Worm (Caenorhabditis elegans): ENCODE results near the gene col-185.

Gene col-185

ce11 chrX:13536759-13537158, 25.9 kb upstream of the col-185 start, which contains the start of gene R01E6.5 (continued):
- no peak for TF ChIP-seq F55B11.4 (tag; optimal IDR thresholded peaks at IDR 0.05; ENCODE audit: borderline replicate concordance, insufficient read depth)

ce11 chrX:13532424-13533309, 21.8 kb upstream of the col-185 start, which contains the start of gene acr-12:
Gene acr-12, plus strand, starts transcription at chrX:13532853.
- TF ChIP-seq zfh-2 (GFP tag; conservative IDR thresholded peaks at IDR 0.05) (peak; percentile 80), egrh-3 (GFP tag; IDR thresholded peaks at IDR 0.05) (no peak)

ce11 chrX:13530015-13530778, 19.3 kb upstream of the col-185 start:
- no peak for TF ChIP-seq cebp-2 (GFP tag; IDR thresholded peaks at IDR 0.05)
- TF ChIP-seq attf-6 (GFP tag; IDR thresholded peaks at IDR 0.05), result no peak
- no peak for TF ChIP-seq fkh-3 (tag; optimal IDR thresholded peaks at IDR 0.05)
- no peak for TF ChIP-seq mes-4 (tag; optimal IDR thresholded peaks at IDR 0.05)
- no peak for TF ChIP-seq K12H6.12 (tag; optimal IDR thresholded peaks at IDR 0.05)
- TF ChIP-seq nhr-80 (tag; optimal IDR thresholded peaks at IDR 0.05), result no peak
- no peak for TF ChIP-seq madf-6 (GFP tag; IDR thresholded peaks at IDR 0.05)
- TF ChIP-seq cebp-1 (GFP tag; IDR thresholded peaks at IDR 0.05), result peak; percentile 9; the same call in 1 of the 2 replicates
- TF ChIP-seq cebp-1 (tag; optimal IDR thresholded peaks at IDR 0.05), result peak; percentile 90

- TF ChIP-seq nfyb-1 (GFP tag; IDR thresholded peaks at IDR 0.05) (peak; percentile 50; the same call in 1 of the 2 replicates), K11D2.4 (GFP tag; IDR thresholded peaks at IDR 0.05) (0 out of 2 replicates have a peak, but pooled peaks have one; percentile 41), ets-4 (GFP tag; optimal IDR thresholded peaks at IDR 0.05) (peak; percentile 4), tlf-1 (GFP tag; optimal IDR thresholded peaks at IDR 0.05) (peak; percentile 30), nhr-80 (tag; optimal IDR thresholded peaks at IDR 0.05) (peak; percentile 97), hlh-26 (GFP tag; conservative IDR thresholded peaks at IDR 0.05) (no peak), ztf-25 (GFP tag; IDR thresholded peaks at IDR 0.05) (no peak), chd-7 (tag; optimal IDR thresholded peaks at IDR 0.05) (peak; percentile 12), let-607 (tag; optimal IDR thresholded peaks at IDR 0.05) (peak in 1 of 2 experiments; percentile 65), egl-44 (GFP tag; IDR thresholded peaks at IDR 0.05) (0 out of 2 replicates have a peak, but pooled peaks have one; percentile 67), madf-8 (GFP tag; conservative IDR thresholded peaks at IDR 0.05) (no peak), nhr-90 (tag; optimal IDR thresholded peaks at IDR 0.05) (peak; percentile 19), F22D6.2 (tag; optimal IDR thresholded peaks at IDR 0.05) (no peak), ztf-18 (tag; optimal IDR thresholded peaks at IDR 0.05) (no peak), ekl-4 (GFP tag; IDR thresholded peaks at IDR 0.05) (no peak), lin-40 (tag; optimal IDR thresholded peaks at IDR 0.05) (peak; percentile 47), B0336.3 (GFP tag; IDR thresholded peaks at IDR 0.05) (peak; percentile 62; the same call in 1 of the 2 replicates), dox-1 (GFP tag; IDR thresholded peaks at IDR 0.05) (peak; percentile 52), atf-7 (tag; optimal IDR thresholded peaks at IDR 0.05) (peak; percentile 72), ztf-22 (GFP tag; optimal IDR thresholded peaks at IDR 0.05) (peak; percentile 80), snpc-4 (GFP tag; optimal IDR thresholded peaks at IDR 0.05) (no peak), snpc-4 (tag; optimal IDR thresholded peaks at IDR 0.05) (peak in 1 of 4 experiments; percentile 14), attf-6 (GFP tag; IDR thresholded peaks at IDR 0.05) (no peak), madf-10 (tag; optimal IDR thresholded peaks at IDR 0.05) (peak; percentile 29), lin-54 (GFP tag; optimal IDR thresholded peaks at IDR 0.05) (peak; percentile 13), tbp1 (GFP tag; optimal IDR thresholded peaks at IDR 0.05) (peak; percentile 46), cebp-1 (GFP tag; IDR thresholded peaks at IDR 0.05) (no peak), cebp-1 (tag; optimal IDR thresholded peaks at IDR 0.05) (peak; percentile 75), mcd-1 (GFP tag; IDR thresholded peaks at IDR 0.05) (0 out of 2 replicates have a peak, but pooled peaks have one; percentile 19), pha-4 (tag; optimal IDR thresholded peaks at IDR 0.05) (peak; percentile 66)
Observed at ce11 chrX:13528630-13529138, 17.8 kb upstream of the col-185 start, which contains the start of gene F18H3.4. Gene F18H3.4, plus strand, starts transcription at chrX:13529088.
